Worm (Caenorhabditis elegans): ENCODE data around the gene let-19.

The let-19 gene

DNA sequence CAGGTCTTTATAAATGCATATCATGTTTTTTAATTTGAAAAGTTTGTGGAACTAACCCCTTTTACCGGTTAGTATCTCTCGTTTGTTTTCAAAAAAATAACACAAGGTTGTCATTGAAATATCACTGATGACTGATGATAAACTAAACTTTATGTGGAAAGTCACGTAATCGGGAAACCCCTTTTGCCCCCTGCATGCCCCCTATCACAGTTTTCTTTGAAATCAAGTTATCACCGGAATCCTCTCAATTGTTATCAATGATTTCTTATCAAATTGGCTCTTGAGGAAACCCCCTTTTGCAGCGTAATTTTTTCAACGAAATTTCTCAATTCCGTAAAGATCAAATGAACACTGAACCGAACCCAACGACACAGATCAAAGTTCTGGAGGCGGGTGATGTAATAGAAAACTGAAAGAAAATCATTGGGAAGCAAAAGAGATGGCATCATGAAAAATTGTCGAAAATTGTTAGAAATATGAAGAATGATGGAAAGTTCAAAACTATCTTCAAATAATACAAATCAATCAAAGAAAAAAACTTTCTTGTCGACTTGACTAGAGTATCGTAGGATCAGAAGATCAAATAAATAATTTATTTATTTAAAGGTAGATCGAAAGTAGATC, 30.3 kb upstream of the let-19 start:
- peak; percentile 14 for TF ChIP-seq nhr-237 (tag; optimal IDR thresholded peaks at IDR 0.05)
- TF ChIP-seq tbx-8 (GFP tag; optimal IDR thresholded peaks at IDR 0.05): no peak

DNA sequence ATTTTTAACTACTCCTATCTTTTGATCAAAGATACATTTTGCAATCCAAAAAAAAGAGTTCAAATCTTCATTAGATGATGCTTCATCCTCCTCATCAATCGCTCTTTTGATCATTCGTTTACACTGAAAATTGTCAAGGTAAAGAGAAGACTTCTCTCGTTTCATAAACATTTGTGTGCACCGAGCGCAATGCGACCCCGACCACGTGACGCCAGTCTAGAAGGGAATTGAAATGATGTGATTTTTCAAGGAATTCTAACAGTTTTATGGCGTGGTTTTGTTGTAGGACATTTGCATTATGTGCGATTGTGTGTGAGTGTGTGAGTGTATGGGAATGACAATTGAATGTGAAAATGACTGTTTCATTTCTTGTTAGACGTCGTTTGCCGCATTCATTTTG, 29.5 kb upstream of the let-19 start:
- no peak for TF ChIP-seq mls-2 (tag; optimal IDR thresholded peaks at IDR 0.05)
- peak; percentile 19 for TF ChIP-seq hlh-1 (tag; optimal IDR thresholded peaks at IDR 0.05)

DNA sequence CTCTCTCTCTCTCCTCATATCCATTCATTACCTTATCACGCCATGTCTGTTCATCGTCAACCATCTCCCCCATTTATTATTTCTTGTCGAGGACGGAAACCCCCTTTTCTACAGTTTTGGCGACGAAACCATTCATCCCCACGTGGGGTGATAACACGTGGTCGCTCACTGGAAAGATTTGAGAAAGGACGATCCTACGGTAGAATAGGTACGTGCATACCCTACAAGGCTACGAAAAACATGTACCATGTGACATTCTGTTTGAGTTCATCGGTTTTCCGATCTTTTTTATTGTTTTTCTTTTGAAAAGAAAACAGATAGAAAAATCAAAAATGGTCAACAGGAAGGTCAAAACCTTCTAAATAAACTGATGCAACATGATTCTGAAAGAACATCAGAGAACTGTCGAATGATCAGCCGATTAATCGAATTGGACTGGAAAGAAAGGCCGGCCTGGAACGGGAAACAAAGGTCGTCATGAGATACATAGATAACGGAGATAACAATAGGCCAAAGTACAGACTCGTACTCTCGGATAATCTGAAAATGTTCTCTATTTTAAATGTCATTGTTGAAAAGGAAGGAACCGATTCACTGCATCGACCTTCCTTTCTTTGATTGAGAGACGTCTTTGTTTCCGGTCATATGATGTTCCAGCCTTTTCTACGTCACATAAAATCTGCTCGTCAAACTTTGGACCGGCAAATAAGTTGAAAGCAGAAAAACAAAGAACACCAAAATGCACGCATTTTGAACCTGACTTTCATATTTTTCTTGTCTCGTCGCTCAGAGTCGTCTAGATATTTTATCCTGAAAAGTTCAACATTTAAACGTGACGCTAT, 28.5 kb upstream of the let-19 start:
- no peak for TF ChIP-seq lin-32 (GFP tag; optimal IDR thresholded peaks at IDR 0.05)
- no peak for TF ChIP-seq lsy-2 (tag; optimal IDR thresholded peaks at IDR 0.05)
- TF ChIP-seq zip-8 (tag; optimal IDR thresholded peaks at IDR 0.05): no peak
- TF ChIP-seq drap-1 (GFP tag; optimal IDR thresholded peaks at IDR 0.05): no peak
- TF ChIP-seq nhr-237 (tag; optimal IDR thresholded peaks at IDR 0.05): no peak
- TF ChIP-seq mep-1 (tag; optimal IDR thresholded peaks at IDR 0.05): no peak
- no peak for TF ChIP-seq flh-1 (GFP tag; optimal IDR thresholded peaks at IDR 0.05)
- TF ChIP-seq unc-39 (tag; optimal IDR thresholded peaks at IDR 0.05): no peak
- no peak for TF ChIP-seq pha-4 (tag; optimal IDR thresholded peaks at IDR 0.05)
- TF ChIP-seq mls-2 (tag; optimal IDR thresholded peaks at IDR 0.05): no peak
- no peak for TF ChIP-seq ceh-83 (GFP tag; optimal IDR thresholded peaks at IDR 0.05)
- TF ChIP-seq elt-3 (tag; optimal IDR thresholded peaks at IDR 0.05): no peak
- no peak for TF ChIP-seq tbx-8 (GFP tag; optimal IDR thresholded peaks at IDR 0.05)
- no peak for TF ChIP-seq sem-2 (GFP tag; optimal IDR thresholded peaks at IDR 0.05)

DNA sequence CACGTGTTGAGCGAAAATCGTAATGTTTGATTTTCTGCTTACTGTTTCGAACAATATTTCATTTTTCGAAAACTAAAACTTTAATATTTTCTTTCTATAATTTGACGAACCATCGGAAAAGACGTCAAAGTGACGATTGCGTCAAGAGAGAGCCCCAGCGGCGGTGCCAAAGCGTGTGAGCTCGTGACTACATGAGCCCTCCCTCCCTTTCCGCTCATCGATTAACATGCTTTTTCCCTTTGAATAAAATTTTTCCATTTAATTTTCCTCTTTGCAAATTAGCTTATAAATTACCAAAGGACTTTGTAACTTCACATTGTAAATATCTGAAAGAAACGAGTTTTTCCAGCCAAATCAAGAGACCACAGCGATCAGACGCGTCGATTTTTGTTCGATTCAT, 27.8 kb upstream of the let-19 start:
- TF ChIP-seq bed-3 (GFP tag; optimal IDR thresholded peaks at IDR 0.05) (no peak), blmp-1 (tag; optimal IDR thresholded peaks at IDR 0.05) (no peak), unc-39 (tag; optimal IDR thresholded peaks at IDR 0.05) (no peak), ceh-43 (GFP tag; optimal IDR thresholded peaks at IDR 0.05) (no peak), nhr-2 (tag; optimal IDR thresholded peaks at IDR 0.05) (no peak), drap-1 (GFP tag; optimal IDR thresholded peaks at IDR 0.05) (no peak), elt-1 (tag; optimal IDR thresholded peaks at IDR 0.05; ENCODE audit: borderline replicate concordance, insufficient read depth) (no peak), M03D4.4 (tag; optimal IDR thresholded peaks at IDR 0.05) (no peak), lsy-2 (tag; optimal IDR thresholded peaks at IDR 0.05) (no peak), nhr-76 (tag; optimal IDR thresholded peaks at IDR 0.05) (no peak), ceh-39 (tag; optimal IDR thresholded peaks at IDR 0.05) (no peak), mls-2 (tag; optimal IDR thresholded peaks at IDR 0.05) (no peak), tbx-8 (GFP tag; optimal IDR thresholded peaks at IDR 0.05) (no peak), elt-3 (tag; optimal IDR thresholded peaks at IDR 0.05) (no peak)

DNA sequence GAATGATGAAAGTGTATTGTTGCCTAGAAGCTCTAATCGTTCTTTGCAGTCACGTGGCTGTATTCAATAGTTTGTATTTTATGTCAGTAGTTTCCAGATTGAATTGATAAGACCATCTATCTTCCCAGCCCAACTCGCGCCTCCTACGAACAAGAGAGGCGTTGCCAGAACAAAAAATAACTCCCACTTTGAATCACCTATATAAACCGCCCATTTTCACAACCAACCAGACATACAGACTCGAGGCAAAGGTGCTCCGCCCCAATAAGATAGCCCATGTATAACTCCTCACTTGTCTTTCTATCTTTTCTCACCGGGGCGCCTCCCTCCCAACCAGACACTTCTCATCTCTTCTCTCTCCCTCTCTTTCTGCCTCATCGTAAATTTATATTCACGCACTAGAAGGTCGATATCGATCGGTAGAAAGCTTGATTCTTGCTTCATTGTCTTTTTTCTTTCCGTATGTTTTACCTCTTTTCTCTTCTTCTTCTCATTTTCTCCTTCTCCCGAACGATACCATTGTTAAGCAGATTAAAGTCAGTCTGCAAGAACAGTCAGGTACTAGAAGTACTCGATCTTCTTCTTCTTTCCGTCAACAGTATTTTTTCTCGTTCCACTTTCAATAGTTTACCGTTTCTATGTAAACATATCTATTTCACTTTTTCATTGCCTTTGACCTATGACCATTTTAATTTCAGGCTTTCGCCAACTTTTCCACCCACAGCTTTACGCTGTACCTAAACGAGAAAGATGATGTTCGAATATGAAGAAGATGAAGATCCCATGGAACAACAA, 27.2 kb upstream of the let-19 start, which contains the start of gene mak-1:
TSS of gene mak-1 (plus strand) at position 693 of the 795 bp plus-strand sequence.
- TF ChIP-seq mab-5 (tag; optimal IDR thresholded peaks at IDR 0.05) (no peak), hlh-1 (tag; optimal IDR thresholded peaks at IDR 0.05) (no peak), unc-120 (tag; optimal IDR thresholded peaks at IDR 0.05; ENCODE audit: poor library complexity, severe bottlenecking) (peak; percentile 29), ceh-43 (GFP tag; optimal IDR thresholded peaks at IDR 0.05) (no peak), lin-32 (GFP tag; optimal IDR thresholded peaks at IDR 0.05) (no peak), nhr-12 (tag; optimal IDR thresholded peaks at IDR 0.05) (no peak)

Data from whole organism, mixed stage, embryonic.